Fruit fly (Drosophila melanogaster) whole organism, embryonic: ENCODE measurements around the gene Dhdds.

ENCODE experiments used
- Ada2b ChIP-seq: fragments of 200-800 bp; sonication (Bioruptor generic); IDR thresholded peaks from 2 replicates; pipeline ENCODE4 v1.3.6; 2022; ENCODE audit warnings: missing biosample characterization, missing genetic modification characterization
- Blimp-1 ChIP-seq: fragments of 200-800 bp; sonication (Bioruptor generic); optimal IDR thresholded peaks from 3 replicates; lab custom pipeline; 2018; ENCODE audit warnings: missing biosample characterization, missing genetic modification characterization, mild to moderate bottlenecking, moderate library complexity, missing genetic modification reagents
- CG10321 ChIP-seq: fragments of 200-800 bp; sonication (Bioruptor generic); IDR thresholded peaks from 2 replicates; pipeline ENCODE4 v1.3.6; 2022; ENCODE audit warnings: missing biosample characterization, missing genetic modification characterization
- CG10431 ChIP-seq: fragments of 200-800 bp; sonication (Bioruptor generic); optimal IDR thresholded peaks from 3 replicates; lab custom pipeline; 2018; ENCODE audit warnings: missing biosample characterization, mild to moderate bottlenecking, missing genetic modification characterization
- CG10565 ChIP-seq: fragments of 200-800 bp; sonication (Bioruptor generic); optimal IDR thresholded peaks from 3 replicates; lab custom pipeline; 2016; ENCODE audit warnings: missing biosample characterization, mild to moderate bottlenecking, missing genetic modification characterization
- CG13624 ChIP-seq: fragments of 200-800 bp; sonication (Bioruptor generic); optimal IDR thresholded peaks from 2 replicates; lab custom pipeline; 2016; ENCODE audit warnings: missing biosample characterization, missing genetic modification characterization
- CG13894 ChIP-seq: fragments of 200-800 bp; sonication (Bioruptor generic); optimal IDR thresholded peaks from 3 replicates; lab custom pipeline; 2018; ENCODE audit warnings: missing biosample characterization, mild to moderate bottlenecking, missing genetic modification characterization, moderate library complexity
- CG14050 ChIP-seq: fragments of 200-800 bp; sonication (Bioruptor generic); IDR thresholded peaks from 3 replicates; pipeline ENCODE4 v1.3.6; 2022; ENCODE audit warnings: missing biosample characterization, missing genetic modification characterization
- CG15269 ChIP-seq: fragments of 200-800 bp; sonication (Bioruptor generic); optimal IDR thresholded peaks from 2 replicates; lab custom pipeline; 2018; ENCODE audit warnings: missing biosample characterization, mild to moderate bottlenecking, missing genetic modification characterization, moderate library complexity
- CG15601 ChIP-seq: fragments of 200-800 bp; sonication (Bioruptor generic); optimal IDR thresholded peaks from 3 replicates; lab custom pipeline; 2019; ENCODE audit warnings: missing biosample characterization, mild to moderate bottlenecking, missing genetic modification characterization, moderate library complexity
- CG18011 ChIP-seq: fragments of 200-800 bp; sonication (Bioruptor generic); optimal IDR thresholded peaks from 2 replicates; lab custom pipeline; 2017; ENCODE audit warnings: missing biosample characterization, missing genetic modification characterization, mild to moderate bottlenecking, moderate library complexity, missing genotype
- CG3281 ChIP-seq: fragments of 200-800 bp; sonication (Bioruptor generic); optimal IDR thresholded peaks from 3 replicates; lab custom pipeline; 2017; ENCODE audit warnings: missing biosample characterization, mild to moderate bottlenecking, missing genetic modification characterization
- CG34376 ChIP-seq: fragments of 200-800 bp; sonication (Bioruptor generic); optimal IDR thresholded peaks from 2 replicates; lab custom pipeline; 2018; ENCODE audit warnings: missing biosample characterization, mild to moderate bottlenecking, missing genetic modification characterization
- CG3847 ChIP-seq: fragments of 200-800 bp; sonication (Bioruptor generic); IDR thresholded peaks from 2 replicates; pipeline ENCODE4 v1.3.6; 2022; ENCODE audit warnings: missing biosample characterization, missing genetic modification characterization
- CG42726 ChIP-seq: fragments of 200-800 bp; sonication (Bioruptor generic); IDR thresholded peaks from 2 replicates; pipeline ENCODE4 v1.3.6; 2022; ENCODE audit warnings: missing biosample characterization, missing genetic modification characterization; ENCODE audit not compliant: partially characterized antibody
- CG4360 ChIP-seq: fragments of 200-800 bp; sonication (Bioruptor generic); IDR thresholded peaks from 2 replicates; pipeline ENCODE4 v1.3.6; 2022; ENCODE audit warnings: missing biosample characterization, missing genetic modification characterization
- CG4424 ChIP-seq: fragments of 200-800 bp; sonication (Bioruptor generic); optimal IDR thresholded peaks from 3 replicates; lab custom pipeline; 2016; ENCODE audit warnings: missing biosample characterization, missing genetic modification characterization
- CG5180 ChIP-seq: fragments of 200-800 bp; sonication (Bioruptor generic); optimal IDR thresholded peaks from 3 replicates; lab custom pipeline; 2017; ENCODE audit warnings: missing biosample characterization, missing genetic modification characterization, mild to moderate bottlenecking, moderate library complexity, missing genetic modification reagents
- CG6813 ChIP-seq: fragments of 200-800 bp; sonication (Bioruptor generic); optimal IDR thresholded peaks from 2 replicates; lab custom pipeline; 2017; ENCODE audit warnings: missing biosample characterization, missing genetic modification characterization, mild to moderate bottlenecking, moderate library complexity, missing genetic modification reagents
- E2f1 ChIP-seq: fragments of 200-800 bp; sonication (Bioruptor generic); IDR thresholded peaks from 2 replicates; pipeline ENCODE4 v1.3.6; 2022; ENCODE audit warnings: missing biosample characterization, missing genetic modification characterization
- Gsc ChIP-seq: fragments of 200-800 bp; sonication (Bioruptor generic); IDR thresholded peaks from 2 replicates; pipeline ENCODE4 v1.3.6; 2022; ENCODE audit warnings: missing biosample characterization, missing genetic modification characterization
- H2.0 ChIP-seq: fragments of 200-800 bp; sonication (Bioruptor generic); IDR thresholded peaks from 2 replicates; pipeline ENCODE4 v1.3.6; 2022; ENCODE audit warnings: missing biosample characterization, missing genetic modification characterization
- Hand ChIP-seq: fragments of 200-800 bp; sonication (Bioruptor generic); optimal IDR thresholded peaks from 2 replicates; lab custom pipeline; 2017; ENCODE audit warnings: mild to moderate bottlenecking, missing biosample characterization, missing genetic modification reagents, missing genetic modification characterization
- HmgD ChIP-seq: fragments of 200-800 bp; sonication (Bioruptor generic); optimal IDR thresholded peaks from 3 replicates; lab custom pipeline; 2016; ENCODE audit warnings: missing biosample characterization, missing genetic modification characterization
- MTF-1 ChIP-seq: fragments of 200-800 bp; sonication (Bioruptor generic); optimal IDR thresholded peaks from 2 replicates; lab custom pipeline; 2018; ENCODE audit warnings: missing biosample characterization, mild to moderate bottlenecking, missing genetic modification characterization, borderline replicate concordance
- Meics ChIP-seq: fragments of 200-800 bp; sonication (Bioruptor generic); optimal IDR thresholded peaks from 2 replicates; lab custom pipeline; 2017; ENCODE audit warnings: missing biosample characterization, mild to moderate bottlenecking, missing genetic modification characterization
- NK7.1 ChIP-seq: fragments of 200-800 bp; sonication (Bioruptor generic); optimal IDR thresholded peaks from 3 replicates; lab custom pipeline; 2016; ENCODE audit warnings: missing biosample characterization, missing genetic modification characterization
- Ravus ChIP-seq: fragments of 200-800 bp; sonication (Bioruptor generic); IDR thresholded peaks from 2 replicates; pipeline ENCODE4 v1.3.6; 2022; ENCODE audit warnings: missing biosample characterization, missing genetic modification characterization
- Side ChIP-seq: fragments of 200-800 bp; sonication (Bioruptor generic); optimal IDR thresholded peaks from 2 replicates; lab custom pipeline; 2016; ENCODE audit warnings: missing biosample characterization, missing genetic modification characterization
- Sry-δ ChIP-seq: fragments of 200-800 bp; sonication (Bioruptor generic); optimal IDR thresholded peaks from 2 replicates; lab custom pipeline; 2016; ENCODE audit warnings: missing biosample characterization, missing genetic modification characterization
- YL-1 ChIP-seq: fragments of 200-800 bp; sonication (Bioruptor generic); optimal IDR thresholded peaks from 3 replicates; lab custom pipeline; 2017; ENCODE audit warnings: missing biosample characterization, mild to moderate bottlenecking, missing genetic modification characterization
- abd-A ChIP-seq: fragments of 200-800 bp; sonication (Bioruptor generic); optimal IDR thresholded peaks from 3 replicates; lab custom pipeline; 2019; ENCODE audit warnings: missing biosample characterization, mild to moderate bottlenecking, missing genetic modification characterization, moderate library complexity
- ato ChIP-seq: fragments of 200-800 bp; sonication (Bioruptor generic); IDR thresholded peaks from 2 replicates; pipeline ENCODE4 v1.3.6; 2022; ENCODE audit warnings: missing biosample characterization, missing genetic modification characterization; ENCODE audit not compliant: partially characterized antibody
- cad ChIP-seq: fragments of >200 bp; optimal IDR thresholded peaks from 2 replicates; lab custom pipeline; 2017; ENCODE audit warnings: missing biosample characterization, missing genetic modification characterization
- caup ChIP-seq: fragments of 200-800 bp; sonication (Bioruptor generic); optimal IDR thresholded peaks from 3 replicates; lab custom pipeline; 2017; ENCODE audit warnings: missing biosample characterization, mild to moderate bottlenecking, missing genetic modification characterization, moderate library complexity; ENCODE audit not compliant: severe bottlenecking
- chif ChIP-seq, 2 experiments: fragments of 200-800 bp; sonication (Bioruptor generic); optimal IDR thresholded peaks; 3 replicates each; lab custom pipeline; 2016; ENCODE audit warnings: missing biosample characterization in 2 of 2, missing genetic modification characterization in 2 of 2
- chm ChIP-seq: fragments of 200-800 bp; sonication (Bioruptor generic); IDR thresholded peaks from 2 replicates; pipeline ENCODE4 v1.3.6; 2022; ENCODE audit warnings: missing biosample characterization, missing genetic modification characterization
- crp ChIP-seq, 2 experiments: fragments of 200-800 bp; sonication (Bioruptor generic); optimal IDR thresholded peaks; 2 replicates in 1 of 2; 3 replicates in 1 of 2; lab custom pipeline; 2017; ENCODE audit warnings: missing biosample characterization in 2 of 2, missing genetic modification characterization in 2 of 2, mild to moderate bottlenecking in 1 of 2, moderate library complexity in 1 of 2
- dati ChIP-seq: fragments of 200-800 bp; sonication (Bioruptor generic); IDR thresholded peaks from 2 replicates; pipeline ENCODE4 v1.3.6; 2022; ENCODE audit warnings: missing biosample characterization, missing genetic modification characterization
- disco-r ChIP-seq: fragments of 200-800 bp; sonication (Bioruptor generic); optimal IDR thresholded peaks from 2 replicates; lab custom pipeline; 2016; ENCODE audit warnings: missing biosample characterization, missing genetic modification characterization
- fd102C ChIP-seq: fragments of 200-800 bp; sonication (Bioruptor generic); optimal IDR thresholded peaks from 2 replicates; lab custom pipeline; 2018; ENCODE audit warnings: missing biosample characterization, mild to moderate bottlenecking, missing genetic modification characterization, moderate library complexity
- gcm2 ChIP-seq: fragments of 200-800 bp; sonication (Bioruptor generic); optimal IDR thresholded peaks from 2 replicates; lab custom pipeline; 2016; ENCODE audit warnings: missing biosample characterization, missing genetic modification characterization
- jigr1 ChIP-seq: fragments of 200-800 bp; sonication (Bioruptor generic); IDR thresholded peaks from 3 replicates; pipeline ENCODE4 v1.3.6; 2022; ENCODE audit warnings: missing biosample characterization, missing genetic modification characterization
- sisA ChIP-seq: fragments of 200-800 bp; sonication (Bioruptor generic); IDR thresholded peaks from 2 replicates; pipeline ENCODE4 v1.3.6; 2022; ENCODE audit warnings: missing biosample characterization, missing genetic modification characterization
- tll ChIP-seq, 2 experiments: fragments of 200-800 bp in 1 of 2; fragments of >200 bp in 1 of 2; sonication (Bioruptor generic) in 1 of 2; optimal IDR thresholded peaks; 2 replicates each; lab custom pipeline; 2017 to 2019; ENCODE audit warnings: missing biosample characterization in 2 of 2, missing genetic modification characterization in 2 of 2, mild to moderate bottlenecking in 1 of 2, moderate library complexity in 1 of 2
- tna ChIP-seq: fragments of 200-800 bp; sonication (Bioruptor generic); IDR thresholded peaks from 2 replicates; pipeline ENCODE4 v1.3.6; 2022; ENCODE audit warnings: missing biosample characterization, missing genetic modification characterization; ENCODE audit not compliant: partially characterized antibody
- ttk ChIP-seq: fragments of 200-800 bp; sonication (Bioruptor generic); IDR thresholded peaks from 2 replicates; pipeline ENCODE4 v2.1.2; 2022; ENCODE audit warnings: missing biosample characterization, missing genetic modification characterization
- tup ChIP-seq: fragments of 200-800 bp; sonication (Bioruptor generic); optimal IDR thresholded peaks from 2 replicates; lab custom pipeline; 2016; ENCODE audit warnings: missing biosample characterization, mild to moderate bottlenecking, missing genetic modification characterization, moderate library complexity
- tx ChIP-seq: fragments of 200-800 bp; sonication (Bioruptor generic); optimal IDR thresholded peaks from 2 replicates; lab custom pipeline; 2016; ENCODE audit warnings: missing biosample characterization, missing genetic modification characterization

Dhdds gene

dm6 chrX:7920081-7920688 lies 13.0 kb downstream of the Dhdds start, which contains the start of the genes hdm and Ykt6 (continued):
- TF ChIP-seq CG4360 (GFP tag; lab: Robert Waterston, UW) (peak; percentile 44), Ravus (GFP tag; lab: Robert Waterston, UW) (no peak), CG10565 (GFP tag; lab: Kevin White, UChicago) (no peak), gcm2 (GFP tag; lab: Kevin White, UChicago) (no peak), NK7.1 (GFP tag; lab: Kevin White, UChicago) (peak; percentile 51), dati (GFP tag; lab: Robert Waterston, UW) (no peak), crp (GFP tag; optimal IDR thresholded peaks at IDR 0.05; lab: Kevin White, UChicago) (peak in 1 of 2 experiments; percentile 58), Hand (GFP tag; lab: Kevin White, UChicago) (no peak), CG3847 (peak; percentile 84), Side (GFP tag; lab: Kevin White, UChicago) (peak; percentile 87), CG10321 (GFP tag; lab: Robert Waterston, UW) (no peak), MTF-1 (no peak), CG3281 (GFP tag; lab: Kevin White, UChicago) (peak; percentile 64), ato (GFP tag; lab: Robert Waterston, UW) (peak; percentile 86), Gsc (GFP tag; lab: Robert Waterston, UW) (peak; percentile 47; the same call in 1 of the 2 replicates), jigr1 (GFP tag; lab: Robert Waterston, UW) (0 out of 3 replicates have a peak, but pooled peaks have one; percentile 20), CG4424 (GFP tag; lab: Kevin White, UChicago) (peak; percentile 74), CG15269 (tag; lab: Kevin White, UChicago) (no peak), chif (GFP tag; optimal IDR thresholded peaks at IDR 0.05; lab: Kevin White, UChicago) (peak; percentile 68 to 81), sisA (GFP tag; lab: Robert Waterston, UW) (peak; percentile 71), HmgD (GFP tag; lab: Kevin White, UChicago) (peak; percentile 70), CG15601 (tag; lab: Kevin White, UChicago) (peak; percentile 66), tna (GFP tag; lab: Robert Waterston, UW) (peak; percentile 91), abd-A (no peak), disco-r (GFP tag; lab: Kevin White, UChicago) (peak; percentile 41), CG14050 (GFP tag; lab: Robert Waterston, UW) (peak; percentile 75), CG6813 (peak; percentile 6), Sry-δ (GFP tag; lab: Kevin White, UChicago) (peak; percentile 98), CG18011 (GFP tag; lab: Kevin White, UChicago) (peak; percentile 61), Meics (GFP tag; lab: Kevin White, UChicago) (no peak), CG42726 (peak; percentile 86), CG5180 (GFP tag; lab: Kevin White, UChicago) (peak; percentile 21), tup (GFP tag; lab: Kevin White, UChicago) (peak; percentile 60), chm (no peak; the same call in 1 of the 2 replicates), Blimp-1 (GFP tag; lab: Kevin White, UChicago) (no peak), E2f1 (peak; percentile 80; the same call in 1 of the 2 replicates), CG13624 (GFP tag; lab: Kevin White, UChicago) (peak; percentile 84), ttk (GFP tag; lab: Robert Waterston, UW) (peak; percentile 78), Ada2b (GFP tag; lab: Robert Waterston, UW) (peak; percentile 69), caup (GFP tag; lab: Kevin White, UChicago) (peak; percentile 73), tx (GFP tag; lab: Kevin White, UChicago) (peak; percentile 74), YL-1 (GFP tag; lab: Kevin White, UChicago) (peak; percentile 57), tll (GFP tag; optimal IDR thresholded peaks at IDR 0.05; lab: Kevin White, UChicago) (no peak), CG10431 (GFP tag; lab: Kevin White, UChicago) (no peak), cad (GFP tag; lab: Kevin White, UChicago) (no peak), fd102C (GFP tag; lab: Kevin White, UChicago) (no peak), CG13894 (no peak), CG34376 (GFP tag; lab: Kevin White, UChicago) (peak; percentile 62), H2.0 (GFP tag; lab: Robert Waterston, UW) (peak; percentile 83)
